Worm (Caenorhabditis elegans) whole organism, L3 larva: ENCODE results near the gene K07B1.4.

Source experiments
- fkh-10 ChIP-seq: sonication (generic microtip); optimal IDR thresholded peaks from 2 replicates; lab custom pipeline; 2017; ENCODE audit warnings: missing biosample characterization, missing genetic modification reagents, missing genetic modification characterization
- mdl-1 ChIP-seq: fragments of 150-350 bp; optimal IDR thresholded peaks from 2 replicates; lab custom pipeline; 2014; ENCODE audit warnings: missing biosample characterization, missing genetic modification characterization
- pha-4 ChIP-seq: fragments of 150-350 bp; optimal IDR thresholded peaks from 2 replicates; lab custom pipeline; 2014; ENCODE audit warnings: missing biosample characterization, missing genetic modification reagents, missing genetic modification characterization
- zag-1 ChIP-seq: fragments of 150-350 bp; optimal IDR thresholded peaks from 2 replicates; lab custom pipeline; 2014; ENCODE audit warnings: missing biosample characterization, missing genetic modification characterization

ce11 chrV:9322886-9323285 is 5.9 kb upstream of the K07B1.4 start, which contains the start of gene tag-153:
- TF ChIP-seq fkh-10 (no peak), zag-1 (no peak), mdl-1 (tag; lab: Kevin White, UChicago) (no peak), pha-4 (tag; lab: Kevin White, UChicago) (no peak)
